Fruit fly (Drosophila melanogaster): ENCODE measurements around the gene CG17349.

DNA sequence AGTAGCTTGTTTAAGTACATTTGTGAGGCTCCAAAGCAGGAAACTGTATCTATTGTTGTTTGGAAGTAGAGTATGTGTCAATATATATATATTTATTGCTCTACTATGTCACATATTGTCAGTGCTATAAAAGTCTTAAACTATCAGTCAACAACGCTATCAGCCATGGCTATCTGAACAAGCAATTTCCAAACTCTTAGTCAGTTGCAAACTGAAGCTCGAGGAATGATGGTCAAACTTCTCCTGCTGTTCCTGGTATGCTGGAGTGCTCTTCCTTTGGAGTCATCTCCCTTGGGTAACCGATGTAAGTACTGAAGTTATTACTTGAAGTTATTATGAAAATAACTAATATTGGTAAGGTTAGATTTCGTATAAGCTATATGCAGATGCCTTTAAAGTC, 48.6 kb downstream of the CG17349 start, which contains the start of gene lectin-37Db:
- TF ChIP-seq psq (optimal IDR thresholded peaks at IDR 0.05) (no peak), Myc (optimal IDR thresholded peaks at IDR 0.05) (no peak), h (optimal IDR thresholded peaks at IDR 0.05) (no peak), ttk (optimal IDR thresholded peaks at IDR 0.05) (no peak)

Measured in Kc167 (cell line).